Fruit fly (Drosophila melanogaster) whole organism, embryonic: ENCODE data around the gene CG9737.

Source experiments
- Asciz ChIP-seq: fragments of 200-800 bp; sonication (Bioruptor generic); optimal IDR thresholded peaks from 2 replicates; lab custom pipeline; 2017; ENCODE audit warnings: missing biosample characterization, mild to moderate bottlenecking, missing genetic modification characterization, missing genetic modification reagents
- CG10959 ChIP-seq: fragments of 200-800 bp; sonication (Bioruptor generic); IDR thresholded peaks from 2 replicates; pipeline ENCODE4 v1.3.6; 2022; ENCODE audit warnings: missing biosample characterization, missing genetic modification characterization
- CG10979 ChIP-seq: fragments of 200-800 bp; sonication (Bioruptor generic); optimal IDR thresholded peaks from 2 replicates; lab custom pipeline; 2018; ENCODE audit warnings: missing biosample characterization, mild to moderate bottlenecking, missing genetic modification characterization, moderate library complexity
- CG11456 ChIP-seq: fragments of 200-800 bp; sonication (Bioruptor generic); IDR thresholded peaks from 3 replicates; pipeline ENCODE4 v1.3.6; 2022; ENCODE audit warnings: missing biosample characterization, missing genetic modification characterization
- CG11504 ChIP-seq: fragments of 200-800 bp; sonication (Bioruptor generic); optimal IDR thresholded peaks from 3 replicates; lab custom pipeline; 2019; ENCODE audit warnings: missing biosample characterization, mild to moderate bottlenecking, missing genetic modification characterization, moderate library complexity
- CG12071 ChIP-seq: fragments of 200-800 bp; sonication (Bioruptor generic); optimal IDR thresholded peaks from 3 replicates; lab custom pipeline; 2018; ENCODE audit warnings: missing biosample characterization, mild to moderate bottlenecking, missing genetic modification characterization
- CG13775 ChIP-seq: fragments of 200-800 bp; sonication (Bioruptor generic); optimal IDR thresholded peaks from 3 replicates; lab custom pipeline; 2017; ENCODE audit warnings: missing biosample characterization, mild to moderate bottlenecking, missing genetic modification characterization
- CG16863 ChIP-seq: fragments of 200-800 bp; sonication (Bioruptor generic); optimal IDR thresholded peaks from 3 replicates; lab custom pipeline; 2016; ENCODE audit warnings: missing biosample characterization, missing genetic modification characterization
- CG17361 ChIP-seq: fragments of 200-800 bp; sonication (Bioruptor generic); IDR thresholded peaks from 3 replicates; pipeline ENCODE4 v1.3.6; 2022; ENCODE audit warnings: missing biosample characterization, missing genetic modification characterization
- CG17829 ChIP-seq: fragments of 200-800 bp; optimal IDR thresholded peaks from 2 replicates; lab custom pipeline; 2019; ENCODE audit warnings: missing biosample characterization, mild to moderate bottlenecking, missing genetic modification characterization, moderate library complexity
- CG18599 ChIP-seq: fragments of 200-800 bp; sonication (Bioruptor generic); optimal IDR thresholded peaks from 3 replicates; lab custom pipeline; 2017; ENCODE audit warnings: missing biosample characterization, missing genetic modification characterization, mild to moderate bottlenecking, moderate library complexity, missing genetic modification reagents
- CG18764 ChIP-seq: fragments of 200-800 bp; sonication (Bioruptor generic); optimal IDR thresholded peaks from 3 replicates; lab custom pipeline; 2016; ENCODE audit warnings: missing biosample characterization, missing genetic modification characterization
- CG2678 ChIP-seq: fragments of 200-800 bp; sonication (Bioruptor generic); optimal IDR thresholded peaks from 3 replicates; lab custom pipeline; 2019; ENCODE audit warnings: missing biosample characterization, mild to moderate bottlenecking, missing genetic modification characterization, moderate library complexity
- CG30431 ChIP-seq: fragments of 200-800 bp; sonication (Bioruptor generic); optimal IDR thresholded peaks from 2 replicates; lab custom pipeline; 2017; ENCODE audit warnings: missing biosample characterization, missing genetic modification characterization
- CG3847 ChIP-seq: fragments of 200-800 bp; sonication (Bioruptor generic); IDR thresholded peaks from 2 replicates; pipeline ENCODE4 v1.3.6; 2022; ENCODE audit warnings: missing biosample characterization, missing genetic modification characterization
- CG4404 ChIP-seq: fragments of 200-800 bp; sonication (Bioruptor generic); IDR thresholded peaks from 2 replicates; pipeline ENCODE4 v1.3.6; 2022; ENCODE audit warnings: missing biosample characterization, missing genetic modification characterization
- CG4707 ChIP-seq: fragments of 200-800 bp; sonication (Bioruptor generic); optimal IDR thresholded peaks from 2 replicates; lab custom pipeline; 2018; ENCODE audit warnings: missing biosample characterization, mild to moderate bottlenecking, missing genetic modification characterization, moderate library complexity
- CG6254 ChIP-seq: fragments of 200-800 bp; sonication (Bioruptor generic); optimal IDR thresholded peaks from 3 replicates; lab custom pipeline; 2017; ENCODE audit warnings: mild to moderate bottlenecking, missing biosample characterization, missing genetic modification reagents, missing genetic modification characterization
- CG7839 ChIP-seq: fragments of 200-800 bp; sonication (Bioruptor generic); optimal IDR thresholded peaks from 3 replicates; lab custom pipeline; 2018; ENCODE audit warnings: missing biosample characterization, mild to moderate bottlenecking, missing genetic modification characterization, moderate library complexity
- Gsc ChIP-seq: fragments of 200-800 bp; sonication (Bioruptor generic); IDR thresholded peaks from 2 replicates; pipeline ENCODE4 v1.3.6; 2022; ENCODE audit warnings: missing biosample characterization, missing genetic modification characterization
- HLH3B ChIP-seq: fragments of 200-800 bp; sonication (Bioruptor generic); IDR thresholded peaks from 2 replicates; pipeline ENCODE4 v1.3.6; 2022; ENCODE audit warnings: missing biosample characterization, missing genetic modification characterization
- Lhr ChIP-seq: fragments of 200-800 bp; sonication (Bioruptor generic); optimal IDR thresholded peaks from 3 replicates; lab custom pipeline; 2017; ENCODE audit warnings: mild to moderate bottlenecking, missing biosample characterization, missing genetic modification reagents, missing genetic modification characterization
- Oli ChIP-seq: fragments of 200-800 bp; sonication (Bioruptor generic); optimal IDR thresholded peaks from 2 replicates; lab custom pipeline; 2018; ENCODE audit warnings: missing biosample characterization, mild to moderate bottlenecking, missing genetic modification characterization, moderate library complexity
- Ravus ChIP-seq: fragments of 200-800 bp; sonication (Bioruptor generic); IDR thresholded peaks from 2 replicates; pipeline ENCODE4 v1.3.6; 2022; ENCODE audit warnings: missing biosample characterization, missing genetic modification characterization
- Sox102F ChIP-seq: fragments of 200-800 bp; sonication (Bioruptor generic); optimal IDR thresholded peaks from 2 replicates; lab custom pipeline; 2018; ENCODE audit warnings: missing biosample characterization, mild to moderate bottlenecking, missing genetic modification characterization, moderate library complexity
- Xbp1 ChIP-seq: fragments of 200-800 bp; sonication (Bioruptor generic); optimal IDR thresholded peaks from 3 replicates; lab custom pipeline; 2016; ENCODE audit warnings: missing biosample characterization, mild to moderate bottlenecking, missing genetic modification characterization
- Xrp1 ChIP-seq: fragments of 200-800 bp; sonication (Bioruptor generic); IDR thresholded peaks from 2 replicates; pipeline ENCODE4 v1.3.6; 2022; ENCODE audit warnings: missing biosample characterization, missing genetic modification characterization
- ara ChIP-seq: fragments of 200-800 bp; sonication (Bioruptor generic); IDR thresholded peaks from 2 replicates; pipeline ENCODE4 v1.3.6; 2022; ENCODE audit warnings: missing biosample characterization, missing genetic modification characterization
- bsh ChIP-seq, 2 experiments: fragments of 200-800 bp; sonication (Bioruptor generic); optimal IDR thresholded peaks; 2 replicates each; lab custom pipeline; 2017 to 2018; ENCODE audit warnings: mild to moderate bottlenecking in 2 of 2, missing biosample characterization in 2 of 2, missing genetic modification characterization in 2 of 2, moderate library complexity in 1 of 2
- dysf ChIP-seq: fragments of 200-800 bp; sonication (Bioruptor generic); IDR thresholded peaks from 3 replicates; pipeline ENCODE4 v1.3.6; 2022; ENCODE audit warnings: missing biosample characterization, missing genetic modification characterization
- gce ChIP-seq: fragments of 200-800 bp; sonication (Bioruptor generic); IDR thresholded peaks from 3 replicates; pipeline ENCODE4 v1.3.6; 2022; ENCODE audit warnings: missing biosample characterization, missing genetic modification characterization
- grau ChIP-seq: fragments of 200-800 bp; optimal IDR thresholded peaks from 3 replicates; lab custom pipeline; 2019; ENCODE audit warnings: missing biosample characterization, mild to moderate bottlenecking, missing genetic modification characterization, moderate library complexity
- gsb-n ChIP-seq: fragments of 200-800 bp; sonication (Bioruptor generic); optimal IDR thresholded peaks from 3 replicates; lab custom pipeline; 2018; ENCODE audit warnings: missing biosample characterization, mild to moderate bottlenecking, missing genetic modification characterization
- hkb ChIP-seq, 2 experiments: fragments of 200-800 bp in 1 of 2; fragments of >200 bp in 1 of 2; sonication (Bioruptor generic) in 1 of 2; IDR thresholded peaks in 1 of 2; optimal IDR thresholded peaks in 1 of 2; 2 replicates each; pipeline versions ENCODE4 v1.3.6 to Lab custom; 2017 to 2022; ENCODE audit warnings: missing biosample characterization in 1 of 2, missing genetic modification characterization in 1 of 2
- ken ChIP-seq: fragments of 200-800 bp; sonication (Bioruptor generic); IDR thresholded peaks from 3 replicates; pipeline ENCODE4 v1.3.6; 2022; ENCODE audit warnings: missing biosample characterization, missing genetic modification characterization
- knrl ChIP-seq: fragments of 200-800 bp; sonication (Bioruptor generic); IDR thresholded peaks from 3 replicates; pipeline ENCODE4 v1.3.6; 2022; ENCODE audit warnings: missing biosample characterization, missing genetic modification characterization; ENCODE audit not compliant: partially characterized antibody
- lov ChIP-seq, 2 experiments: fragments of 200-800 bp in 1 of 2; fragments of >200 bp in 1 of 2; sonication (Bioruptor generic) in 1 of 2; IDR thresholded peaks in 1 of 2; optimal IDR thresholded peaks in 1 of 2; 2 replicates in 1 of 2; 3 replicates in 1 of 2; pipeline versions ENCODE4 v1.3.6 to Lab custom; 2017 to 2022; ENCODE audit warnings: missing biosample characterization in 1 of 2, missing genetic modification characterization in 1 of 2
- nmo ChIP-seq: fragments of 200-800 bp; sonication (Bioruptor generic); optimal IDR thresholded peaks from 2 replicates; lab custom pipeline; 2018; ENCODE audit warnings: missing biosample characterization, mild to moderate bottlenecking, missing genetic modification characterization, moderate library complexity
- pita ChIP-seq: fragments of 200-800 bp; sonication (Bioruptor generic); optimal IDR thresholded peaks from 2 replicates; lab custom pipeline; 2017; ENCODE audit warnings: missing biosample characterization, mild to moderate bottlenecking, missing genetic modification characterization
- pros ChIP-seq: fragments of 200-800 bp; sonication (Bioruptor generic); optimal IDR thresholded peaks from 3 replicates; lab custom pipeline; 2019; ENCODE audit warnings: missing biosample characterization, mild to moderate bottlenecking, missing genetic modification characterization, moderate library complexity
- row ChIP-seq: fragments of 200-800 bp; sonication (Bioruptor generic); IDR thresholded peaks from 3 replicates; pipeline ENCODE4 v1.3.6; 2022; ENCODE audit warnings: missing biosample characterization, missing genetic modification characterization
- sim ChIP-seq: fragments of 200-800 bp; sonication (Bioruptor generic); IDR thresholded peaks from 2 replicates; pipeline ENCODE4 v1.3.6; 2022; ENCODE audit warnings: missing biosample characterization, missing genetic modification characterization
- slbo ChIP-seq: fragments of 200-800 bp; sonication (Bioruptor generic); IDR thresholded peaks from 2 replicates; pipeline ENCODE4 v1.3.6; 2022; ENCODE audit warnings: missing biosample characterization, missing genetic modification characterization
- sna ChIP-seq: fragments of 200-800 bp; sonication (Bioruptor generic); IDR thresholded peaks from 2 replicates; pipeline ENCODE4 v1.3.6; 2022; ENCODE audit warnings: missing biosample characterization, missing genetic modification characterization; ENCODE audit not compliant: partially characterized antibody
- tap ChIP-seq: fragments of 200-800 bp; optimal IDR thresholded peaks from 3 replicates; lab custom pipeline; 2019; ENCODE audit warnings: missing biosample characterization, mild to moderate bottlenecking, missing genetic modification characterization, moderate library complexity
- tll ChIP-seq, 2 experiments: fragments of 200-800 bp in 1 of 2; fragments of >200 bp in 1 of 2; sonication (Bioruptor generic) in 1 of 2; optimal IDR thresholded peaks; 2 replicates each; lab custom pipeline; 2017 to 2019; ENCODE audit warnings: missing biosample characterization in 2 of 2, missing genetic modification characterization in 2 of 2, mild to moderate bottlenecking in 1 of 2, moderate library complexity in 1 of 2
- trem ChIP-seq: fragments of 200-800 bp; optimal IDR thresholded peaks from 3 replicates; lab custom pipeline; 2019; ENCODE audit warnings: missing biosample characterization, mild to moderate bottlenecking, missing genetic modification characterization, moderate library complexity
- zen ChIP-seq: fragments of 200-800 bp; sonication (Bioruptor generic); optimal IDR thresholded peaks from 3 replicates; lab custom pipeline; 2018; ENCODE audit warnings: missing biosample characterization, mild to moderate bottlenecking, missing genetic modification characterization, moderate library complexity

Gene CG9737

DNA sequence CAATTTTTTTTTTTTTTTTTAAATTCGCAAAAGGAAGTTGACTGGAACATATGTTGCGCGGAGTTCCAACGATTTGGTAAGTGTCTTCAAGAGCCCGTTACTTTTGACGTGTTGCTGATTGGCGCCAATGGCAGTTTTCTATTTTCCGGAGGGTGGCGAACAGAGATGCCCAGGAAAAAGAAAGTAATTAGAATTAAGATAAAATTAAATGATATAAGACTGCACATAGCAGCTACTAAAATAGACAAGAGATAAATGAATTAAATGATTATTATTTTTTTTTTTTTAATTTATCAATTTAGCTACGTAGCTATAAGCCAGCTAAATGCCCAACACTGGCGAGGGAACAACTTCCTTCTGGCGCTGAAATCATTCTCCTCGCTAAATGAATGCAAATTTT lies 20.9 kb downstream of the CG9737 start (continued):
- TF ChIP-seq lov (optimal IDR thresholded peaks at IDR 0.05; lab: Kevin White, UChicago), result no peak
- TF ChIP-seq lov (GFP tag; IDR thresholded peaks at IDR 0.05; lab: Robert Waterston, UW), result 0 out of 3 replicates have a peak, but pooled peaks have one; percentile 31
- peak; percentile 25; the same call in 1 of the 2 replicates for TF ChIP-seq slbo
- peak; percentile 33 for TF ChIP-seq Xbp1
- 0 out of 3 replicates have a peak, but pooled peaks have one; percentile 49 for TF ChIP-seq ken (GFP tag; lab: Robert Waterston, UW)
- no peak for TF ChIP-seq gce
- TF ChIP-seq Ravus (GFP tag; lab: Robert Waterston, UW), result no peak
- peak; percentile 41 for TF ChIP-seq CG7839
- no peak for TF ChIP-seq CG16863 (GFP tag; lab: Kevin White, UChicago)
- 0 out of 3 replicates have a peak, but pooled peaks have one; percentile 6 for TF ChIP-seq dysf
- TF ChIP-seq sim (GFP tag; lab: Robert Waterston, UW), result 0 out of 2 replicates have a peak, but pooled peaks have one; percentile 42
- peak; percentile 28 for TF ChIP-seq Oli
- TF ChIP-seq CG12071 (GFP tag; lab: Kevin White, UChicago), result no peak
- no peak for TF ChIP-seq knrl (GFP tag; lab: Robert Waterston, UW)
- no peak for TF ChIP-seq tap (tag; lab: Kevin White, UChicago)
- TF ChIP-seq CG10979 (tag; lab: Kevin White, UChicago), result peak; percentile 57
- no peak for TF ChIP-seq Asciz (GFP tag; lab: Kevin White, UChicago)
- TF ChIP-seq CG4707 (GFP tag; lab: Kevin White, UChicago), result no peak
- TF ChIP-seq CG30431 (GFP tag; lab: Kevin White, UChicago), result peak; percentile 9
- TF ChIP-seq CG18764 (GFP tag; lab: Kevin White, UChicago), result no peak
- no peak for TF ChIP-seq pita (GFP tag; lab: Kevin White, UChicago)
- no peak for TF ChIP-seq sna
- TF ChIP-seq Sox102F, result peak; percentile 35
- peak; percentile 34 for TF ChIP-seq CG11504 (tag; lab: Kevin White, UChicago)
- TF ChIP-seq row (GFP tag; lab: Robert Waterston, UW), result peak; percentile 65
- peak; percentile 41; the same call in 1 of the 2 replicates for TF ChIP-seq CG4404
- TF ChIP-seq Gsc (GFP tag; lab: Robert Waterston, UW), result no peak
- no peak for TF ChIP-seq CG17829 (tag; lab: Kevin White, UChicago)
- 0 out of 2 replicates have a peak, but pooled peaks have one; percentile 13 for TF ChIP-seq HLH3B (GFP tag; lab: Robert Waterston, UW)
- no peak for TF ChIP-seq pros (GFP tag; lab: Kevin White, UChicago)
- TF ChIP-seq CG3847 (GFP tag; lab: Robert Waterston, UW), result no peak
- peak; percentile 27 for TF ChIP-seq CG2678 (tag; lab: Kevin White, UChicago)
- TF ChIP-seq CG10959, result peak; percentile 23; the same call in 1 of the 2 replicates
- TF ChIP-seq ara, result peak; percentile 60; the same call in 1 of the 2 replicates
- peak; percentile 77 for TF ChIP-seq Xrp1 (GFP tag; lab: Robert Waterston, UW)
- peak in 1 of 2 experiments; percentile 51 for TF ChIP-seq bsh (GFP tag; optimal IDR thresholded peaks at IDR 0.05; lab: Kevin White, UChicago)
- peak; percentile 14 for TF ChIP-seq CG13775
- TF ChIP-seq hkb (optimal IDR thresholded peaks at IDR 0.05; lab: Kevin White, UChicago), result no peak
- TF ChIP-seq hkb (GFP tag; IDR thresholded peaks at IDR 0.05; lab: Robert Waterston, UW), result peak; percentile 59; the same call in 1 of the 2 replicates
- 0 out of 3 replicates have a peak, but pooled peaks have one; percentile 20 for TF ChIP-seq CG17361 (GFP tag; lab: Robert Waterston, UW)
- no peak for TF ChIP-seq CG6254
- TF ChIP-seq nmo, result peak; percentile 12
- TF ChIP-seq CG18599, result peak; percentile 9
- peak; percentile 18 for TF ChIP-seq grau (tag; lab: Kevin White, UChicago)
- TF ChIP-seq tll (GFP tag; optimal IDR thresholded peaks at IDR 0.05; lab: Kevin White, UChicago), result no peak
- no peak for TF ChIP-seq Lhr (GFP tag; lab: Kevin White, UChicago)
- TF ChIP-seq gsb-n, result no peak
- peak; percentile 47 for TF ChIP-seq zen (tag; lab: Kevin White, UChicago)
- TF ChIP-seq trem (tag; lab: Kevin White, UChicago), result peak; percentile 16
- 0 out of 3 replicates have a peak, but pooled peaks have one; percentile 46 for TF ChIP-seq CG11456 (GFP tag; lab: Robert Waterston, UW)
